Fruit fly (Drosophila melanogaster) whole organism, embryonic: ENCODE data around the gene Alg2.

Source experiments
- ATbp ChIP-seq: fragments of 200-800 bp; sonication (Bioruptor generic); optimal IDR thresholded peaks from 2 replicates; lab custom pipeline; 2017; ENCODE audit warnings: missing biosample characterization, mild to moderate bottlenecking, missing genetic modification characterization, missing genetic modification reagents
- CG10543 ChIP-seq: fragments of 200-800 bp; sonication (Bioruptor generic); optimal IDR thresholded peaks from 3 replicates; lab custom pipeline; 2017; ENCODE audit warnings: missing biosample characterization, mild to moderate bottlenecking, missing genetic modification characterization, moderate library complexity
- CG11398 ChIP-seq: fragments of 200-800 bp; sonication (Bioruptor generic); optimal IDR thresholded peaks from 2 replicates; lab custom pipeline; 2016; ENCODE audit warnings: missing biosample characterization, missing genetic modification characterization
- CG12071 ChIP-seq: fragments of 200-800 bp; sonication (Bioruptor generic); optimal IDR thresholded peaks from 3 replicates; lab custom pipeline; 2018; ENCODE audit warnings: missing biosample characterization, mild to moderate bottlenecking, missing genetic modification characterization
- CG12391 ChIP-seq: fragments of 200-800 bp; sonication (Bioruptor generic); optimal IDR thresholded peaks from 3 replicates; lab custom pipeline; 2018; ENCODE audit warnings: missing biosample characterization, mild to moderate bottlenecking, missing genetic modification characterization, moderate library complexity
- CG14050 ChIP-seq: fragments of 200-800 bp; sonication (Bioruptor generic); IDR thresholded peaks from 3 replicates; pipeline ENCODE4 v1.3.6; 2022; ENCODE audit warnings: missing biosample characterization, missing genetic modification characterization
- CG16779 ChIP-seq: fragments of 200-800 bp; sonication (Bioruptor generic); IDR thresholded peaks from 2 replicates; pipeline ENCODE4 v1.3.6; 2022; ENCODE audit warnings: missing biosample characterization, missing genetic modification characterization
- CG17361 ChIP-seq: fragments of 200-800 bp; sonication (Bioruptor generic); IDR thresholded peaks from 3 replicates; pipeline ENCODE4 v1.3.6; 2022; ENCODE audit warnings: missing biosample characterization, missing genetic modification characterization
- CG1792 ChIP-seq: fragments of 200-800 bp; sonication (Bioruptor generic); optimal IDR thresholded peaks from 2 replicates; lab custom pipeline; 2016; ENCODE audit warnings: missing biosample characterization, missing genetic modification characterization
- CG18011 ChIP-seq: fragments of 200-800 bp; sonication (Bioruptor generic); optimal IDR thresholded peaks from 2 replicates; lab custom pipeline; 2017; ENCODE audit warnings: missing biosample characterization, missing genetic modification characterization, mild to moderate bottlenecking, moderate library complexity, missing genotype
- CG18262 ChIP-seq: fragments of 200-800 bp; optimal IDR thresholded peaks from 3 replicates; lab custom pipeline; 2019; ENCODE audit warnings: missing biosample characterization, mild to moderate bottlenecking, missing genetic modification characterization, moderate library complexity
- CG2202 ChIP-seq: fragments of 200-800 bp; sonication (Bioruptor generic); optimal IDR thresholded peaks from 2 replicates; lab custom pipeline; 2018; ENCODE audit warnings: missing biosample characterization, mild to moderate bottlenecking, missing genetic modification characterization
- CG2875 ChIP-seq: fragments of 200-800 bp; sonication (Bioruptor generic); optimal IDR thresholded peaks from 2 replicates; lab custom pipeline; 2017; ENCODE audit warnings: missing biosample characterization, mild to moderate bottlenecking, missing genetic modification characterization, missing genetic modification reagents
- CG30020 ChIP-seq: fragments of 200-800 bp; optimal IDR thresholded peaks from 2 replicates; lab custom pipeline; 2019; ENCODE audit warnings: missing biosample characterization, mild to moderate bottlenecking, missing genetic modification characterization, moderate library complexity
- CG3407 ChIP-seq: fragments of 200-800 bp; sonication (Bioruptor generic); optimal IDR thresholded peaks from 2 replicates; lab custom pipeline; 2018; ENCODE audit warnings: missing biosample characterization, mild to moderate bottlenecking, missing genetic modification characterization
- CG43689 ChIP-seq: fragments of 200-800 bp; sonication (Bioruptor generic); IDR thresholded peaks from 2 replicates; pipeline ENCODE4 v1.3.6; 2022; ENCODE audit warnings: missing biosample characterization, missing genetic modification characterization
- CG7357 ChIP-seq: fragments of 200-800 bp; sonication (Bioruptor generic); IDR thresholded peaks from 3 replicates; pipeline ENCODE4 v1.3.6; 2022; ENCODE audit warnings: missing biosample characterization, missing genetic modification characterization
- CG7963 ChIP-seq: fragments of 200-800 bp; sonication (Bioruptor generic); IDR thresholded peaks from 3 replicates; pipeline ENCODE4 v1.3.6; 2022; ENCODE audit warnings: missing biosample characterization, missing genetic modification characterization; ENCODE audit not compliant: partially characterized antibody
- CG9932 ChIP-seq: fragments of 200-800 bp; sonication (Bioruptor generic); IDR thresholded peaks from 2 replicates; pipeline ENCODE4 v1.3.6; 2022; ENCODE audit warnings: missing biosample characterization, missing genetic modification characterization
- CoRest ChIP-seq: fragments of 200-800 bp; sonication (Bioruptor generic); optimal IDR thresholded peaks from 3 replicates; lab custom pipeline; 2018; ENCODE audit warnings: missing biosample characterization, mild to moderate bottlenecking, missing genetic modification characterization, moderate library complexity
- D ChIP-seq, 2 experiments: fragments of 200-800 bp in 1 of 2; fragments of >200 bp in 1 of 2; sonication (Bioruptor generic) in 1 of 2; optimal IDR thresholded peaks; 2 replicates in 1 of 2; 3 replicates in 1 of 2; lab custom pipeline; 2017; ENCODE audit warnings: mild to moderate bottlenecking in 1 of 2, missing biosample characterization in 1 of 2, missing genetic modification characterization in 1 of 2, missing genetic modification reagents in 1 of 2
- Dbx ChIP-seq: fragments of 200-800 bp; sonication (Bioruptor generic); IDR thresholded peaks from 3 replicates; pipeline ENCODE4 v1.3.6; 2022; ENCODE audit warnings: missing biosample characterization, missing genetic modification characterization
- Deaf1 ChIP-seq: fragments of 200-800 bp; optimal IDR thresholded peaks from 3 replicates; lab custom pipeline; 2019; ENCODE audit warnings: missing biosample characterization, mild to moderate bottlenecking, missing genetic modification characterization, moderate library complexity
- Dref ChIP-seq: fragments of 200-800 bp; sonication (Bioruptor generic); IDR thresholded peaks from 2 replicates; pipeline ENCODE4 v1.3.6; 2022; ENCODE audit warnings: missing biosample characterization, missing genetic modification characterization
- ERR ChIP-seq: fragments of 200-800 bp; sonication (Bioruptor generic); optimal IDR thresholded peaks from 2 replicates; lab custom pipeline; 2016; ENCODE audit warnings: missing biosample characterization, missing genetic modification characterization
- H15 ChIP-seq: fragments of 200-800 bp; sonication (Bioruptor generic); IDR thresholded peaks from 3 replicates; pipeline ENCODE4 v1.3.6; 2022; ENCODE audit warnings: missing biosample characterization, missing genetic modification characterization
- HLH54F ChIP-seq: fragments of 200-800 bp; sonication (Bioruptor generic); optimal IDR thresholded peaks from 3 replicates; lab custom pipeline; 2016; ENCODE audit warnings: missing biosample characterization, missing genetic modification characterization
- HmgZ ChIP-seq: fragments of 200-800 bp; sonication (Bioruptor generic); optimal IDR thresholded peaks from 2 replicates; lab custom pipeline; 2018; ENCODE audit warnings: missing biosample characterization, mild to moderate bottlenecking, missing genetic modification characterization
- Hmx ChIP-seq: fragments of 200-800 bp; sonication (Bioruptor generic); optimal IDR thresholded peaks from 2 replicates; lab custom pipeline; 2016; ENCODE audit warnings: missing biosample characterization, missing genetic modification characterization
- Mrtf ChIP-seq: fragments of 200-800 bp; sonication (Bioruptor generic); IDR thresholded peaks from 3 replicates; pipeline ENCODE4 v1.3.6; 2022; ENCODE audit warnings: missing biosample characterization, missing genetic modification characterization
- Oaz ChIP-seq: fragments of 200-800 bp; sonication (Bioruptor generic); IDR thresholded peaks from 2 replicates; pipeline ENCODE4 v1.3.6; 2022; ENCODE audit warnings: missing biosample characterization, missing genetic modification characterization
- PHDP ChIP-seq: fragments of 200-800 bp; sonication (Bioruptor generic); optimal IDR thresholded peaks from 3 replicates; lab custom pipeline; 2018; ENCODE audit warnings: missing biosample characterization, mild to moderate bottlenecking, missing genetic modification characterization, moderate library complexity
- Scr ChIP-seq: fragments of 200-800 bp; sonication (Bioruptor generic); IDR thresholded peaks from 2 replicates; pipeline ENCODE4 v1.3.6; 2022; ENCODE audit warnings: missing biosample characterization, missing genetic modification characterization; ENCODE audit not compliant: partially characterized antibody
- ase ChIP-seq: fragments of 200-800 bp; sonication (Bioruptor generic); IDR thresholded peaks from 3 replicates; pipeline ENCODE4 v1.3.6; 2022; ENCODE audit warnings: missing biosample characterization, missing genetic modification characterization
- btn ChIP-seq: fragments of 200-800 bp; sonication (Bioruptor generic); optimal IDR thresholded peaks from 2 replicates; lab custom pipeline; 2016; ENCODE audit warnings: missing biosample characterization, missing genetic modification characterization
- cad ChIP-seq: fragments of >200 bp; optimal IDR thresholded peaks from 2 replicates; lab custom pipeline; 2017; ENCODE audit warnings: missing biosample characterization, missing genetic modification characterization
- chinmo ChIP-seq: fragments of 200-800 bp; sonication (Bioruptor generic); IDR thresholded peaks from 4 replicates; pipeline ENCODE4 v1.3.6; 2022; ENCODE audit warnings: missing biosample characterization, missing genetic modification characterization; ENCODE audit not compliant: partially characterized antibody
- crc ChIP-seq: fragments of 200-800 bp; sonication (Bioruptor generic); optimal IDR thresholded peaks from 2 replicates; lab custom pipeline; 2016; ENCODE audit warnings: missing biosample characterization, missing genetic modification characterization
- da ChIP-seq: fragments of 200-800 bp; sonication (Bioruptor generic); optimal IDR thresholded peaks from 2 replicates; lab custom pipeline; 2016; ENCODE audit warnings: missing biosample characterization, missing genetic modification characterization
- en ChIP-seq: fragments of 200-800 bp; sonication (Bioruptor generic); optimal IDR thresholded peaks from 2 replicates; lab custom pipeline; 2016; ENCODE audit warnings: missing biosample characterization, missing genetic modification characterization
- gsb ChIP-seq: fragments of 200-800 bp; sonication (Bioruptor generic); IDR thresholded peaks from 2 replicates; pipeline ENCODE4 v1.3.6; 2022; ENCODE audit warnings: missing biosample characterization, missing genetic modification characterization
- jigr1 ChIP-seq: fragments of 200-800 bp; sonication (Bioruptor generic); IDR thresholded peaks from 3 replicates; pipeline ENCODE4 v1.3.6; 2022; ENCODE audit warnings: missing biosample characterization, missing genetic modification characterization
- klu ChIP-seq: fragments of 200-800 bp; sonication (Bioruptor generic); IDR thresholded peaks from 2 replicates; pipeline ENCODE4 v1.3.6; 2022; ENCODE audit warnings: missing biosample characterization, missing genetic modification characterization
- ro ChIP-seq: fragments of 200-800 bp; sonication (Bioruptor generic); IDR thresholded peaks from 2 replicates; pipeline ENCODE4 v1.3.6; 2022; ENCODE audit warnings: missing biosample characterization, missing genetic modification characterization
- slou ChIP-seq: fragments of 200-800 bp; sonication (Bioruptor generic); optimal IDR thresholded peaks from 3 replicates; lab custom pipeline; 2016; ENCODE audit warnings: missing biosample characterization, missing genetic modification characterization
- so ChIP-seq: fragments of 200-800 bp; sonication (Bioruptor generic); IDR thresholded peaks from 3 replicates; pipeline ENCODE4 v1.3.6; 2022; ENCODE audit warnings: missing biosample characterization, missing genetic modification characterization
- sqz ChIP-seq: fragments of 200-800 bp; sonication (Bioruptor generic); optimal IDR thresholded peaks from 3 replicates; lab custom pipeline; 2018; ENCODE audit warnings: missing biosample characterization, mild to moderate bottlenecking, missing genetic modification characterization
- ssp ChIP-seq: fragments of 200-800 bp; sonication (Bioruptor generic); IDR thresholded peaks from 2 replicates; pipeline ENCODE4 v1.3.6; 2022; ENCODE audit warnings: missing biosample characterization, missing genetic modification characterization
- sug ChIP-seq: fragments of 200-800 bp; optimal IDR thresholded peaks from 2 replicates; lab custom pipeline; 2019; ENCODE audit warnings: missing biosample characterization, mild to moderate bottlenecking, missing genetic modification characterization, moderate library complexity
- tup ChIP-seq: fragments of 200-800 bp; sonication (Bioruptor generic); optimal IDR thresholded peaks from 2 replicates; lab custom pipeline; 2016; ENCODE audit warnings: missing biosample characterization, mild to moderate bottlenecking, missing genetic modification characterization, moderate library complexity
- twi ChIP-seq: fragments of 200-800 bp; optimal IDR thresholded peaks from 2 replicates; lab custom pipeline; 2019; ENCODE audit warnings: missing biosample characterization, mild to moderate bottlenecking, missing genetic modification characterization, moderate library complexity

Alg2 gene

dm6 chr3L:3134064-3134545 is 9.5 kb upstream of the Alg2 start (continued):
- no peak for TF ChIP-seq CG14050
- no peak for TF ChIP-seq CG2202 (tag; lab: Kevin White, UChicago)
- no peak for TF ChIP-seq CG1792 (GFP tag; lab: Kevin White, UChicago)
- TF ChIP-seq D (optimal IDR thresholded peaks at IDR 0.05; lab: Kevin White, UChicago), result no peak
- no peak for TF ChIP-seq D (GFP tag; optimal IDR thresholded peaks at IDR 0.05; lab: Kevin White, UChicago)
- no peak for TF ChIP-seq twi
- TF ChIP-seq ro (GFP tag; lab: Robert Waterston, UW), result no peak
- no peak for TF ChIP-seq gsb
- TF ChIP-seq CG18011 (GFP tag; lab: Kevin White, UChicago), result no peak
- peak; percentile 70; the same call in 1 of the 4 replicates for TF ChIP-seq chinmo
- TF ChIP-seq Scr (GFP tag; lab: Robert Waterston, UW), result no peak
- TF ChIP-seq CG11398 (GFP tag; lab: Kevin White, UChicago), result no peak
- no peak for TF ChIP-seq H15 (GFP tag; lab: Robert Waterston, UW)
- no peak for TF ChIP-seq sug (tag; lab: Kevin White, UChicago)
- no peak for TF ChIP-seq crc
- TF ChIP-seq CG10543, result peak; percentile 25
- TF ChIP-seq ATbp (GFP tag; lab: Kevin White, UChicago), result no peak
- no peak for TF ChIP-seq slou
- no peak for TF ChIP-seq en (GFP tag; lab: Kevin White, UChicago)
- TF ChIP-seq PHDP (tag; lab: Kevin White, UChicago), result peak; percentile 14
- no peak for TF ChIP-seq Oaz (GFP tag; lab: Robert Waterston, UW)
- TF ChIP-seq CG3407 (GFP tag; lab: Kevin White, UChicago), result no peak
- TF ChIP-seq CG7357 (GFP tag; lab: Robert Waterston, UW), result no peak
- peak; percentile 62; the same call in 2 of the 3 replicates for TF ChIP-seq so (GFP tag; lab: Robert Waterston, UW)
- no peak for TF ChIP-seq CG30020 (tag; lab: Kevin White, UChicago)
- TF ChIP-seq ssp, result no peak
- peak; percentile 59 for TF ChIP-seq Deaf1 (tag; lab: Kevin White, UChicago)
- no peak for TF ChIP-seq CG2875
- peak; percentile 15 for TF ChIP-seq CG18262 (tag; lab: Kevin White, UChicago)
- peak; percentile 50; the same call in 1 of the 3 replicates for TF ChIP-seq Dbx (GFP tag; lab: Robert Waterston, UW)
- no peak for TF ChIP-seq Mrtf (GFP tag; lab: Robert Waterston, UW)
- TF ChIP-seq sqz (GFP tag; lab: Kevin White, UChicago), result no peak
- no peak for TF ChIP-seq HLH54F (GFP tag; lab: Kevin White, UChicago)
- peak; percentile 30 for TF ChIP-seq CoRest
- TF ChIP-seq cad, result no peak
- TF ChIP-seq CG7963 (GFP tag; lab: Robert Waterston, UW), result no peak
- no peak for TF ChIP-seq Hmx (GFP tag; lab: Kevin White, UChicago)
- no peak for TF ChIP-seq ase (GFP tag; lab: Robert Waterston, UW)
- no peak for TF ChIP-seq CG43689 (GFP tag; lab: Robert Waterston, UW)
- peak; percentile 29 for TF ChIP-seq CG12391
- no peak for TF ChIP-seq Dref (GFP tag; lab: Robert Waterston, UW)
- TF ChIP-seq CG9932, result peak; percentile 3; the same call in 1 of the 2 replicates
- TF ChIP-seq CG16779, result no peak
- no peak for TF ChIP-seq da (GFP tag; lab: Kevin White, UChicago)
- TF ChIP-seq ERR (GFP tag; lab: Kevin White, UChicago), result no peak
- TF ChIP-seq klu (GFP tag; lab: Robert Waterston, UW), result no peak
- TF ChIP-seq btn (GFP tag; lab: Kevin White, UChicago), result no peak
- 0 out of 3 replicates have a peak, but pooled peaks have one; percentile 24 for TF ChIP-seq CG17361
- no peak for TF ChIP-seq tup (GFP tag; lab: Kevin White, UChicago)
- peak; percentile 26 for TF ChIP-seq CG12071 (GFP tag; lab: Kevin White, UChicago)
- no peak for TF ChIP-seq HmgZ (tag; lab: Kevin White, UChicago)
- TF ChIP-seq jigr1 (GFP tag; lab: Robert Waterston, UW), result no peak
